Fruit fly (Drosophila melanogaster) whole organism, embryonic: ENCODE data around the gene CG3149.

ENCODE experiments used
- Antp ChIP-seq: fragments of 200-800 bp; sonication (Bioruptor generic); optimal IDR thresholded peaks from 3 replicates; lab custom pipeline; 2016; ENCODE audit warnings: missing biosample characterization, missing genetic modification characterization
- Atf3 ChIP-seq: fragments of 200-800 bp; sonication (Bioruptor generic); optimal IDR thresholded peaks from 3 replicates; lab custom pipeline; 2016; ENCODE audit warnings: missing biosample characterization, missing genetic modification characterization
- Atf6 ChIP-seq: fragments of 200-800 bp; sonication (Bioruptor generic); IDR thresholded peaks from 2 replicates; pipeline ENCODE4 v1.3.6; 2022; ENCODE audit warnings: missing biosample characterization, missing genetic modification characterization
- CG10431 ChIP-seq: fragments of 200-800 bp; sonication (Bioruptor generic); optimal IDR thresholded peaks from 3 replicates; lab custom pipeline; 2018; ENCODE audit warnings: missing biosample characterization, mild to moderate bottlenecking, missing genetic modification characterization
- CG13775 ChIP-seq: fragments of 200-800 bp; sonication (Bioruptor generic); optimal IDR thresholded peaks from 3 replicates; lab custom pipeline; 2017; ENCODE audit warnings: missing biosample characterization, mild to moderate bottlenecking, missing genetic modification characterization
- CG14965 ChIP-seq: fragments of 200-800 bp; sonication (Bioruptor generic); optimal IDR thresholded peaks from 2 replicates; lab custom pipeline; 2016; ENCODE audit warnings: missing biosample characterization, missing genetic modification characterization, borderline replicate concordance
- CG15011 ChIP-seq: fragments of 200-800 bp; sonication (Bioruptor generic); optimal IDR thresholded peaks from 3 replicates; lab custom pipeline; 2018; ENCODE audit warnings: missing biosample characterization, mild to moderate bottlenecking, missing genetic modification characterization
- CG15269 ChIP-seq: fragments of 200-800 bp; sonication (Bioruptor generic); optimal IDR thresholded peaks from 2 replicates; lab custom pipeline; 2018; ENCODE audit warnings: missing biosample characterization, mild to moderate bottlenecking, missing genetic modification characterization, moderate library complexity
- CG16779 ChIP-seq: fragments of 200-800 bp; sonication (Bioruptor generic); IDR thresholded peaks from 2 replicates; pipeline ENCODE4 v1.3.6; 2022; ENCODE audit warnings: missing biosample characterization, missing genetic modification characterization
- CG16813 ChIP-seq: fragments of 200-800 bp; sonication (Bioruptor generic); IDR thresholded peaks from 3 replicates; pipeline ENCODE4 v1.3.6; 2022; ENCODE audit warnings: missing biosample characterization, missing genetic modification characterization; ENCODE audit not compliant: partially characterized antibody
- CG17359 ChIP-seq: fragments of 200-800 bp; sonication (Bioruptor generic); optimal IDR thresholded peaks from 3 replicates; lab custom pipeline; 2018; ENCODE audit warnings: missing biosample characterization, mild to moderate bottlenecking, missing genetic modification characterization, moderate library complexity
- CG17568 ChIP-seq: fragments of 200-800 bp; sonication (Bioruptor generic); optimal IDR thresholded peaks from 2 replicates; lab custom pipeline; 2018; ENCODE audit warnings: missing biosample characterization, mild to moderate bottlenecking, missing genetic modification characterization, moderate library complexity
- CG1792 ChIP-seq: fragments of 200-800 bp; sonication (Bioruptor generic); optimal IDR thresholded peaks from 2 replicates; lab custom pipeline; 2016; ENCODE audit warnings: missing biosample characterization, missing genetic modification characterization
- CG18764 ChIP-seq: fragments of 200-800 bp; sonication (Bioruptor generic); optimal IDR thresholded peaks from 3 replicates; lab custom pipeline; 2016; ENCODE audit warnings: missing biosample characterization, missing genetic modification characterization
- CG2202 ChIP-seq: fragments of 200-800 bp; sonication (Bioruptor generic); optimal IDR thresholded peaks from 2 replicates; lab custom pipeline; 2018; ENCODE audit warnings: missing biosample characterization, mild to moderate bottlenecking, missing genetic modification characterization
- CG2889 ChIP-seq: fragments of 200-800 bp; sonication (Bioruptor generic); IDR thresholded peaks from 3 replicates; pipeline ENCODE4 v1.3.6; 2022; ENCODE audit warnings: missing biosample characterization, missing genetic modification characterization
- CG3065 ChIP-seq: fragments of 200-800 bp; sonication (Bioruptor generic); optimal IDR thresholded peaks from 2 replicates; lab custom pipeline; 2016; ENCODE audit warnings: missing biosample characterization, missing genetic modification characterization
- CG33557 ChIP-seq: fragments of 200-800 bp; sonication (Bioruptor generic); optimal IDR thresholded peaks from 2 replicates; lab custom pipeline; 2019; ENCODE audit warnings: missing biosample characterization, mild to moderate bottlenecking, missing genetic modification characterization, moderate library complexity
- CG4707 ChIP-seq: fragments of 200-800 bp; sonication (Bioruptor generic); optimal IDR thresholded peaks from 2 replicates; lab custom pipeline; 2018; ENCODE audit warnings: missing biosample characterization, mild to moderate bottlenecking, missing genetic modification characterization, moderate library complexity
- CG6765 ChIP-seq: fragments of 200-800 bp; sonication (Bioruptor generic); optimal IDR thresholded peaks from 3 replicates; lab custom pipeline; 2017; ENCODE audit warnings: missing biosample characterization, mild to moderate bottlenecking, missing genetic modification characterization
- CG7987 ChIP-seq: fragments of 200-800 bp; sonication (Bioruptor generic); optimal IDR thresholded peaks from 2 replicates; lab custom pipeline; 2018; ENCODE audit warnings: missing biosample characterization, mild to moderate bottlenecking, missing genetic modification characterization, moderate library complexity
- CG8089 ChIP-seq: fragments of 200-800 bp; sonication (Bioruptor generic); optimal IDR thresholded peaks from 3 replicates; lab custom pipeline; 2016; ENCODE audit warnings: missing biosample characterization, missing genetic modification characterization
- CG9215 ChIP-seq: fragments of 200-800 bp; sonication (Bioruptor generic); IDR thresholded peaks from 2 replicates; pipeline ENCODE4 v1.3.6; 2022; ENCODE audit warnings: missing biosample characterization, missing genetic modification characterization
- CG9437 ChIP-seq: fragments of 200-800 bp; sonication (Bioruptor generic); optimal IDR thresholded peaks from 2 replicates; lab custom pipeline; 2018; ENCODE audit warnings: missing biosample characterization, mild to moderate bottlenecking, missing genetic modification characterization
- CG9817 ChIP-seq: fragments of 200-800 bp; sonication (Bioruptor generic); optimal IDR thresholded peaks from 2 replicates; lab custom pipeline; 2018; ENCODE audit warnings: missing biosample characterization, mild to moderate bottlenecking, missing genetic modification characterization, moderate library complexity
- D ChIP-seq, 2 experiments: fragments of 200-800 bp in 1 of 2; fragments of >200 bp in 1 of 2; sonication (Bioruptor generic) in 1 of 2; optimal IDR thresholded peaks; 2 replicates in 1 of 2; 3 replicates in 1 of 2; lab custom pipeline; 2017; ENCODE audit warnings: mild to moderate bottlenecking in 1 of 2, missing biosample characterization in 1 of 2, missing genetic modification characterization in 1 of 2, missing genetic modification reagents in 1 of 2
- Dip2 ChIP-seq: fragments of 200-800 bp; sonication (Bioruptor generic); IDR thresholded peaks from 2 replicates; pipeline ENCODE4 v1.3.6; 2022; ENCODE audit warnings: missing biosample characterization, missing genetic modification characterization
- Dp ChIP-seq: fragments of 200-800 bp; sonication (Bioruptor generic); optimal IDR thresholded peaks from 2 replicates; lab custom pipeline; 2018; ENCODE audit warnings: missing biosample characterization, mild to moderate bottlenecking, missing genetic modification characterization, moderate library complexity
- Ets97D ChIP-seq: fragments of 200-800 bp; sonication (Bioruptor generic); optimal IDR thresholded peaks from 3 replicates; lab custom pipeline; 2016; ENCODE audit warnings: missing biosample characterization, missing genetic modification characterization
- Hr3 ChIP-seq: fragments of 200-800 bp; sonication (Bioruptor generic); optimal IDR thresholded peaks from 3 replicates; lab custom pipeline; 2016; ENCODE audit warnings: missing biosample characterization, missing genetic modification characterization
- Taf1 ChIP-seq: fragments of 200-800 bp; sonication (Bioruptor generic); IDR thresholded peaks from 2 replicates; pipeline ENCODE4 v1.3.6; 2022; ENCODE audit warnings: missing biosample characterization, missing genetic modification characterization
- Vsx1 ChIP-seq: fragments of 200-800 bp; sonication (Bioruptor generic); optimal IDR thresholded peaks from 2 replicates; lab custom pipeline; 2017; ENCODE audit warnings: missing biosample characterization, mild to moderate bottlenecking, missing genetic modification characterization, missing genetic modification reagents
- bsh ChIP-seq, 2 experiments: fragments of 200-800 bp; sonication (Bioruptor generic); optimal IDR thresholded peaks; 2 replicates each; lab custom pipeline; 2017 to 2018; ENCODE audit warnings: mild to moderate bottlenecking in 2 of 2, missing biosample characterization in 2 of 2, missing genetic modification characterization in 2 of 2, moderate library complexity in 1 of 2
- da ChIP-seq: fragments of 200-800 bp; sonication (Bioruptor generic); optimal IDR thresholded peaks from 2 replicates; lab custom pipeline; 2016; ENCODE audit warnings: missing biosample characterization, missing genetic modification characterization
- dm ChIP-seq: fragments of 200-800 bp; sonication (Bioruptor generic); optimal IDR thresholded peaks from 3 replicates; lab custom pipeline; 2016; ENCODE audit warnings: missing biosample characterization, missing genetic modification characterization
- ftz-f1 ChIP-seq: fragments of 200-800 bp; sonication (Bioruptor generic); optimal IDR thresholded peaks from 2 replicates; lab custom pipeline; 2016; ENCODE audit warnings: missing biosample characterization, missing genetic modification characterization
- gsb ChIP-seq: fragments of 200-800 bp; sonication (Bioruptor generic); IDR thresholded peaks from 2 replicates; pipeline ENCODE4 v1.3.6; 2022; ENCODE audit warnings: missing biosample characterization, missing genetic modification characterization
- ham ChIP-seq: fragments of 200-800 bp; sonication (Bioruptor generic); IDR thresholded peaks from 2 replicates; pipeline ENCODE4 v1.3.6; 2022; ENCODE audit warnings: missing biosample characterization, missing genetic modification characterization
- hbn ChIP-seq: fragments of 200-800 bp; sonication (Bioruptor generic); IDR thresholded peaks from 2 replicates; pipeline ENCODE4 v1.3.6; 2022; ENCODE audit warnings: missing biosample characterization, missing genetic modification characterization; ENCODE audit not compliant: partially characterized antibody
- ind ChIP-seq: fragments of 200-800 bp; sonication (Bioruptor generic); optimal IDR thresholded peaks from 3 replicates; lab custom pipeline; 2016; ENCODE audit warnings: missing biosample characterization, missing genetic modification characterization
- jing ChIP-seq: fragments of 200-800 bp; sonication (Bioruptor generic); optimal IDR thresholded peaks from 2 replicates; lab custom pipeline; 2018; ENCODE audit warnings: missing biosample characterization, mild to moderate bottlenecking, missing genetic modification characterization
- knrl ChIP-seq: fragments of 200-800 bp; sonication (Bioruptor generic); IDR thresholded peaks from 3 replicates; pipeline ENCODE4 v1.3.6; 2022; ENCODE audit warnings: missing biosample characterization, missing genetic modification characterization; ENCODE audit not compliant: partially characterized antibody
- lilli ChIP-seq: fragments of 200-800 bp; sonication (Bioruptor generic); optimal IDR thresholded peaks from 3 replicates; lab custom pipeline; 2016; ENCODE audit warnings: missing biosample characterization, missing genetic modification characterization
- p53 ChIP-seq: fragments of 200-800 bp; sonication (Bioruptor generic); optimal IDR thresholded peaks from 2 replicates; lab custom pipeline; 2016; ENCODE audit warnings: missing biosample characterization, missing genetic modification characterization
- pnt ChIP-seq: fragments of 200-800 bp; sonication (Bioruptor generic); optimal IDR thresholded peaks from 3 replicates; lab custom pipeline; 2016; ENCODE audit warnings: missing biosample characterization, missing genetic modification characterization
- psq ChIP-seq: fragments of 200-800 bp; sonication (Bioruptor generic); optimal IDR thresholded peaks from 2 replicates; lab custom pipeline; 2017; ENCODE audit warnings: missing biosample characterization, missing genetic modification characterization
- pzg ChIP-seq: fragments of 200-800 bp; sonication (Bioruptor generic); optimal IDR thresholded peaks from 3 replicates; lab custom pipeline; 2018; ENCODE audit warnings: missing biosample characterization, mild to moderate bottlenecking, missing genetic modification characterization, moderate library complexity
- slp2 ChIP-seq: fragments of 200-800 bp; sonication (Bioruptor generic); optimal IDR thresholded peaks from 2 replicates; lab custom pipeline; 2016; ENCODE audit warnings: missing biosample characterization, missing genetic modification characterization
- sr ChIP-seq: fragments of 200-800 bp; sonication (Bioruptor generic); IDR thresholded peaks from 3 replicates; pipeline ENCODE4 v1.3.6; 2022; ENCODE audit warnings: missing biosample characterization, missing genetic modification characterization
- tap ChIP-seq: fragments of 200-800 bp; optimal IDR thresholded peaks from 3 replicates; lab custom pipeline; 2019; ENCODE audit warnings: missing biosample characterization, mild to moderate bottlenecking, missing genetic modification characterization, moderate library complexity
- tgo ChIP-seq: fragments of 200-800 bp; sonication (Bioruptor generic); IDR thresholded peaks from 3 replicates; pipeline ENCODE4 v1.3.6; 2022; ENCODE audit warnings: missing biosample characterization, missing genetic modification characterization
- vfl ChIP-seq: fragments of 200-800 bp; sonication (Bioruptor generic); optimal IDR thresholded peaks from 2 replicates; lab custom pipeline; 2016; ENCODE audit warnings: missing biosample characterization, missing genetic modification characterization

Gene CG3149

dm6 chrX:5678178-5678470 is 16.9 kb downstream of the CG3149 start (continued):
- TF ChIP-seq lilli (GFP tag; lab: Kevin White, UChicago) (no peak), Atf6 (GFP tag; lab: Robert Waterston, UW) (no peak), pnt (GFP tag; lab: Kevin White, UChicago) (no peak), CG10431 (GFP tag; lab: Kevin White, UChicago) (no peak), CG16813 (GFP tag; lab: Robert Waterston, UW) (no peak), slp2 (no peak), Vsx1 (no peak), CG15011 (GFP tag; lab: Kevin White, UChicago) (no peak), dm (no peak), CG4707 (GFP tag; lab: Kevin White, UChicago) (no peak), hbn (GFP tag; lab: Robert Waterston, UW) (no peak), CG8089 (GFP tag; lab: Kevin White, UChicago) (no peak), ind (GFP tag; lab: Kevin White, UChicago) (no peak), CG9215 (GFP tag; lab: Robert Waterston, UW) (no peak), bsh (GFP tag; optimal IDR thresholded peaks at IDR 0.05; lab: Kevin White, UChicago) (no peak), CG17359 (tag; lab: Kevin White, UChicago) (no peak), Antp (no peak), ftz-f1 (GFP tag; lab: Kevin White, UChicago) (no peak), psq (GFP tag; lab: Kevin White, UChicago) (no peak), da (no peak), CG2889 (no peak), D (optimal IDR thresholded peaks at IDR 0.05; lab: Kevin White, UChicago) (no peak), D (GFP tag; optimal IDR thresholded peaks at IDR 0.05; lab: Kevin White, UChicago) (no peak), gsb (GFP tag; lab: Robert Waterston, UW) (no peak), CG3065 (GFP tag; lab: Kevin White, UChicago) (no peak), CG17568 (GFP tag; lab: Kevin White, UChicago) (no peak), vfl (GFP tag; lab: Kevin White, UChicago) (no peak), Hr3 (GFP tag; lab: Kevin White, UChicago) (no peak), Taf1 (no peak), pzg (no peak), tgo (GFP tag; lab: Robert Waterston, UW) (no peak), Dp (GFP tag; lab: Kevin White, UChicago) (no peak), Dip2 (GFP tag; lab: Robert Waterston, UW) (no peak), CG33557 (GFP tag; lab: Kevin White, UChicago) (no peak), CG15269 (no peak), CG9437 (GFP tag; lab: Kevin White, UChicago) (no peak), CG13775 (GFP tag; lab: Kevin White, UChicago) (no peak), jing (GFP tag; lab: Kevin White, UChicago) (no peak), CG6765 (no peak), CG16779 (no peak), p53 (GFP tag; lab: Kevin White, UChicago) (no peak), tap (tag; lab: Kevin White, UChicago) (no peak), CG2202 (no peak), CG14965 (no peak), Atf3 (GFP tag; lab: Kevin White, UChicago) (no peak), CG7987 (no peak), sr (GFP tag; lab: Robert Waterston, UW) (no peak), ham (GFP tag; lab: Robert Waterston, UW) (peak; percentile 2; the same call in 1 of the 2 replicates), knrl (GFP tag; lab: Robert Waterston, UW) (no peak), CG9817 (tag; lab: Kevin White, UChicago) (no peak), CG1792 (GFP tag; lab: Kevin White, UChicago) (no peak), Ets97D (GFP tag; lab: Kevin White, UChicago) (no peak), CG18764 (no peak)
